Worm (Caenorhabditis elegans) whole organism, mixed stage, embryonic: Measurements from ENCODE around the gene bcl-7.

Experiments
- blmp-1 ChIP-seq: fragments of 150-350 bp; optimal IDR thresholded peaks from 2 replicates; lab custom pipeline; 2014; ENCODE audit warnings: missing biosample characterization, missing genetic modification characterization
- ces-1 ChIP-seq: fragments of 150-350 bp; optimal IDR thresholded peaks from 2 replicates; lab custom pipeline; 2014; ENCODE audit warnings: missing biosample characterization, missing genetic modification reagents, missing genetic modification characterization
- lin-13 ChIP-seq: fragments of 150-350 bp; optimal IDR thresholded peaks from 2 replicates; lab custom pipeline; 2014; ENCODE audit warnings: missing biosample characterization, missing genetic modification characterization
- lsy-2 ChIP-seq: fragments of 150-350 bp; optimal IDR thresholded peaks from 2 replicates; lab custom pipeline; 2014; ENCODE audit warnings: missing biosample characterization, missing genetic modification characterization
- mls-2 ChIP-seq: sonication (generic microtip); optimal IDR thresholded peaks from 2 replicates; lab custom pipeline; 2016; ENCODE audit warnings: mild to moderate bottlenecking, missing genetic modification characterization, moderate library complexity, missing compliant biosample characterization
- nhr-12 ChIP-seq: fragments of 150-350 bp; optimal IDR thresholded peaks from 2 replicates; lab custom pipeline; 2014; ENCODE audit warnings: missing biosample characterization, missing genetic modification characterization
- nhr-237 ChIP-seq: fragments of 150-350 bp; optimal IDR thresholded peaks from 2 replicates; lab custom pipeline; 2014; ENCODE audit warnings: missing biosample characterization, missing genetic modification characterization
- nhr-28 ChIP-seq: fragments of 150-350 bp; optimal IDR thresholded peaks from 2 replicates; lab custom pipeline; 2014; ENCODE audit warnings: missing biosample characterization, missing genetic modification characterization
- pha-4 ChIP-seq: fragments of 150-350 bp; optimal IDR thresholded peaks from 2 replicates; lab custom pipeline; 2018; ENCODE audit warnings: missing biosample characterization, missing genetic modification reagents, missing genetic modification characterization
- sem-2 ChIP-seq: fragments of 200-800 bp; sonication (Bioruptor generic); optimal IDR thresholded peaks from 2 replicates; lab custom pipeline; 2018; ENCODE audit warnings: mild to moderate bottlenecking, missing genetic modification characterization, missing compliant biosample characterization
- snpc-4 ChIP-seq: fragments of 150-350 bp; optimal IDR thresholded peaks from 2 replicates; lab custom pipeline; 2014; ENCODE audit warnings: missing biosample characterization, missing genetic modification characterization
- unc-39 ChIP-seq: fragments of 150-350 bp; optimal IDR thresholded peaks from 2 replicates; lab custom pipeline; 2014; ENCODE audit warnings: missing biosample characterization, missing genetic modification characterization
- unc-62 ChIP-seq: fragments of 150-350 bp; optimal IDR thresholded peaks from 2 replicates; lab custom pipeline; 2014; ENCODE audit warnings: missing biosample characterization, missing genetic modification reagents, missing genetic modification characterization

- peak; percentile 45 for TF ChIP-seq blmp-1 (tag; lab: Kevin White, UChicago)
- TF ChIP-seq nhr-12 (tag; lab: Kevin White, UChicago), result no peak
- TF ChIP-seq lin-13 (tag; lab: Kevin White, UChicago), result no peak
- TF ChIP-seq unc-62 (GFP tag; lab: Kevin White, UChicago), result no peak
- no peak for TF ChIP-seq ces-1 (GFP tag; lab: Kevin White, UChicago)
- no peak for TF ChIP-seq pha-4 (tag; lab: Kevin White, UChicago)
- TF ChIP-seq lsy-2 (tag; lab: Kevin White, UChicago), result no peak
- peak; percentile 76 for TF ChIP-seq nhr-237 (tag; lab: Kevin White, UChicago)
- no peak for TF ChIP-seq nhr-28 (tag; lab: Kevin White, UChicago)
- TF ChIP-seq sem-2 (GFP tag; lab: Kevin White, UChicago), result no peak
- no peak for TF ChIP-seq snpc-4 (tag; lab: Kevin White, UChicago)
- TF ChIP-seq mls-2 (tag; lab: Kevin White, UChicago), result no peak
- no peak for TF ChIP-seq unc-39 (tag; lab: Kevin White, UChicago)
These were observed 12.1 kb downstream of the bcl-7 start for ce11 chrIII:5938013-5938412.
